Worm (Caenorhabditis elegans) whole organism, L4 larva: ENCODE results near the gene spon-1.

Experiments used
- lsy-2 ChIP-seq, 2 experiments: fragments of 150-350 bp in 1 of 2; sonication (generic microtip) in 1 of 2; optimal IDR thresholded peaks; 2 replicates each; lab custom pipeline; 2014 to 2017; ENCODE audit warnings: missing biosample characterization in 2 of 2, missing genetic modification characterization in 2 of 2
- nhr-237 ChIP-seq: sonication (generic microtip); optimal IDR thresholded peaks from 2 replicates; lab custom pipeline; 2017; ENCODE audit warnings: missing biosample characterization, missing genetic modification characterization
- nhr-25 ChIP-seq: sonication (generic microtip); optimal IDR thresholded peaks from 2 replicates; lab custom pipeline; 2017; ENCODE audit warnings: missing genetic modification characterization, mild to moderate bottlenecking, missing compliant biosample characterization, antibody characterized with exemption, moderate library complexity, borderline replicate concordance; ENCODE audit not compliant: insufficient read depth
- ztf-7 ChIP-seq: fragments of 150-350 bp; optimal IDR thresholded peaks from 2 replicates; lab custom pipeline; 2014; ENCODE audit warnings: missing biosample characterization, missing genetic modification characterization

DNA sequence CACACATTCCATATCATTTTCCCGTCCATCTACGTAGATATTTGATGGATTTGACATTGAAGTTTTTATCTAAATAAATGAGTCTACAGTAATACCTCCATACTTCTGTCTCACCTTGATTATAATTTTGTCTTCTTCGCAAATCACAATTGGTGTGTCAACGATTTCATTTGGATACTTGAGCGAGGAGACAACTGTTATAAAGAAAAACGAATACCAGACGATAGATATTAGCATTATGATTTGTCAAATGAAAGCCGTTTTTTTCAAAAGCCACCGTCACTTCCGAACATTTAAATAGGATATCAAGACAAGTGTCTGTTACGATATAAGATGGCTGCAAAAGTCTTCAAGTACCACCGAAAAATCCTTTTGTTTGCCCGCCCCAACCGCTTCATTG is 719 bp upstream of the spon-1 start, which contains the start of gene cutl-5:
- TF ChIP-seq ztf-7, result no peak
- no peak for TF ChIP-seq lsy-2 (tag; optimal IDR thresholded peaks at IDR 0.05; lab: Kevin White, UChicago)
- TF ChIP-seq nhr-237 (tag; lab: Kevin White, UChicago), result no peak
- no peak for TF ChIP-seq nhr-25 (tag; lab: Kevin White, UChicago)
